Worm (Caenorhabditis elegans): ENCODE data around the gene famh-136.

The famh-136 gene

DNA sequence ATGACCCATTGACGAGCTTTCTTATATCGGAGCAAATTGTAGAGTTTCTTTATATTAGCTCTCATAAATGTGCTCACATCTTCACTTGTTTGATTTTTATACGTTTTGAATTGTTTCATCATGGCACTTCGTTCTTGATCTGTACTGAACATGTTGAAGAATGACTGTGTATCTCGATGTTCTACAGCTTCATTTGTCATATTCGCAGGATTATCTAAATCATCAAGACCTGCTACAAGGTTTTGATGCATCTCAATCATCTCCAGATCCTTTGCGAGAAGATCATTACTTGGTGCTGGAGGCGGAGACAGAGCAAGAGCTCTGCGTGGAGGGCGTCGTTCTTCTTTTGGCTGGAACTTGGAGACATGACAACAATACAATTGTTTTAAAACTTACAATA, 15.7 kb downstream of the famh-136 start:
- TF ChIP-seq ztf-1 (GFP tag; conservative IDR thresholded peaks at IDR 0.05): no peak
- TF ChIP-seq ztf-11 (tag; optimal IDR thresholded peaks at IDR 0.05): no peak
- no peak for TF ChIP-seq egl-27 (tag; optimal IDR thresholded peaks at IDR 0.05)
- no peak for TF ChIP-seq snpc-4 (tag; optimal IDR thresholded peaks at IDR 0.05)
- no peak for TF ChIP-seq lin-13 (GFP tag; optimal IDR thresholded peaks at IDR 0.05)
- no peak for TF ChIP-seq blmp-1 (tag; optimal IDR thresholded peaks at IDR 0.05; ENCODE audit: insufficient read depth)
- TF ChIP-seq ceh-82 (tag; optimal IDR thresholded peaks at IDR 0.05): no peak
- TF ChIP-seq zag-1 (tag; optimal IDR thresholded peaks at IDR 0.05): no peak
- TF ChIP-seq nhr-10 (tag; optimal IDR thresholded peaks at IDR 0.05): no peak
- no peak for TF ChIP-seq R02D3.7 (tag; optimal IDR thresholded peaks at IDR 0.05)
- no peak for TF ChIP-seq nhr-12 (tag; optimal IDR thresholded peaks at IDR 0.05)
- no peak for TF ChIP-seq Y55F3AM.14 (GFP tag; optimal IDR thresholded peaks at IDR 0.05)
- no peak for TF ChIP-seq sma-9 (GFP tag; optimal IDR thresholded peaks at IDR 0.05)
- no peak for TF ChIP-seq sma-9 (tag; optimal IDR thresholded peaks at IDR 0.05)
- TF ChIP-seq nhr-6 (tag; optimal IDR thresholded peaks at IDR 0.05): no peak
- TF ChIP-seq ama-1 (optimal IDR thresholded peaks at IDR 0.05): no peak
- no peak for TF ChIP-seq unc-39 (tag; optimal IDR thresholded peaks at IDR 0.05)

DNA sequence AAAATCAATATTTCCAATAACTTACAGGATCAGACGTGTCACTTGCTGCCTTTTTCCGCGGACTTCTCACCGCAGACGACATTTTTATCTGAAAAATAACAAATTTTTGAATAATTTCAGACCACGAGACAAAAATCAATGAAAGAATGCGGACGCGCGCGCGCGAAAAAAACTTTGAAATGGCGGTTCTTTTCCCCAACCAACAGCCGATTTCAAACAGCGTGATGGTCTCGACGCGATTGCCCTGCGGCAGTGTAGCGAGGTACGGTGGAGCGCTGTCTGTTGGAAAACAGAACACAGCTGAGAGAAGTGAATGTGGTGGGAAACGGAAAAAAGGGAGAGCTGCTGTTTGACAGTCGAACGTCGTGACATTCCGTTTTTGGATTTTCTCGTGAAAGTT, 16.5 kb downstream of the famh-136 start, which contains the start of gene lin-9:
TSS of gene lin-9 (minus strand) at position 88 of the 400 bp plus-strand sequence.
- TF ChIP-seq nhr-129 (tag; optimal IDR thresholded peaks at IDR 0.05) (peak; percentile 87), crh-2 (tag; optimal IDR thresholded peaks at IDR 0.05) (peak; percentile 97), nhr-21 (tag; optimal IDR thresholded peaks at IDR 0.05) (peak; percentile 95), alr-1 (tag; optimal IDR thresholded peaks at IDR 0.05) (no peak), unc-55 (GFP tag; optimal IDR thresholded peaks at IDR 0.05) (peak; percentile 98), mab-5 (tag; optimal IDR thresholded peaks at IDR 0.05) (peak; percentile 96), elt-3 (tag; optimal IDR thresholded peaks at IDR 0.05) (no peak), snpc-4 (tag; optimal IDR thresholded peaks at IDR 0.05) (peak; percentile 85), lin-39 (tag; optimal IDR thresholded peaks at IDR 0.05) (peak; percentile 26), lin-11 (tag; optimal IDR thresholded peaks at IDR 0.05) (peak; percentile 92), ztf-11 (tag; optimal IDR thresholded peaks at IDR 0.05) (peak; percentile 25), fos-1 (tag; optimal IDR thresholded peaks at IDR 0.05) (peak; percentile 90), ztf-4 (tag; optimal IDR thresholded peaks at IDR 0.05) (peak; percentile 94), lsy-2 (tag; optimal IDR thresholded peaks at IDR 0.05) (peak; percentile 99 to 100), ZK546.5 (tag; optimal IDR thresholded peaks at IDR 0.05) (peak; percentile 72), gmeb-1 (tag; optimal IDR thresholded peaks at IDR 0.05) (peak; percentile 97), sma-3 (GFP tag; optimal IDR thresholded peaks at IDR 0.05) (peak; percentile 95), sem-4 (tag; optimal IDR thresholded peaks at IDR 0.05) (peak; percentile 91), nhr-6 (tag; optimal IDR thresholded peaks at IDR 0.05) (peak; percentile 81), ztf-1 (GFP tag; conservative IDR thresholded peaks at IDR 0.05) (no peak), ceh-82 (tag; optimal IDR thresholded peaks at IDR 0.05) (peak; percentile 78), nhr-23 (tag; optimal IDR thresholded peaks at IDR 0.05) (no peak), unc-62 (GFP tag; optimal IDR thresholded peaks at IDR 0.05) (peak; percentile 8), C34F6.9 (tag; optimal IDR thresholded peaks at IDR 0.05) (peak; percentile 97), mdl-1 (tag; optimal IDR thresholded peaks at IDR 0.05) (peak; percentile 57 to 83), egl-27 (tag; optimal IDR thresholded peaks at IDR 0.05) (peak; percentile 86), nhr-10 (tag; optimal IDR thresholded peaks at IDR 0.05) (peak; percentile 80), zag-1 (tag; optimal IDR thresholded peaks at IDR 0.05) (peak; percentile 83), dmd-4 (tag; optimal IDR thresholded peaks at IDR 0.05) (no peak), nhr-77 (tag; optimal IDR thresholded peaks at IDR 0.05) (peak; percentile 54), nhr-237 (tag; optimal IDR thresholded peaks at IDR 0.05) (peak; percentile 55), F13H6.1 (tag; optimal IDR thresholded peaks at IDR 0.05) (peak; percentile 96), Y55F3AM.14 (GFP tag; optimal IDR thresholded peaks at IDR 0.05) (peak; percentile 89), R02D3.7 (tag; optimal IDR thresholded peaks at IDR 0.05) (peak; percentile 74), nhr-12 (tag; optimal IDR thresholded peaks at IDR 0.05) (peak; percentile 47), aly-2 (tag; optimal IDR thresholded peaks at IDR 0.05) (peak; percentile 11), peb-1 (tag; optimal IDR thresholded peaks at IDR 0.05) (no peak), sma-9 (GFP tag; optimal IDR thresholded peaks at IDR 0.05) (peak; percentile 97), sma-9 (tag; optimal IDR thresholded peaks at IDR 0.05) (no peak), blmp-1 (tag; optimal IDR thresholded peaks at IDR 0.05; ENCODE audit: insufficient read depth) (peak; percentile 81), nhr-25 (tag; optimal IDR thresholded peaks at IDR 0.05) (peak; percentile 97), mbf-1 (tag; optimal IDR thresholded peaks at IDR 0.05) (no peak), nhr-11 (tag; optimal IDR thresholded peaks at IDR 0.05) (no peak), skn-1 (tag; optimal IDR thresholded peaks at IDR 0.05) (no peak), ceh-16 (tag; optimal IDR thresholded peaks at IDR 0.05) (peak; percentile 73), unc-39 (tag; optimal IDR thresholded peaks at IDR 0.05) (no peak), ama-1 (optimal IDR thresholded peaks at IDR 0.05) (peak; percentile 68), lin-13 (GFP tag; optimal IDR thresholded peaks at IDR 0.05) (peak; percentile 97), elt-1 (tag; optimal IDR thresholded peaks at IDR 0.05) (no peak)

Data from whole organism, L2 larva.